Worm (Caenorhabditis elegans): ENCODE results near the gene srpa-68.

Gene srpa-68

DNA sequence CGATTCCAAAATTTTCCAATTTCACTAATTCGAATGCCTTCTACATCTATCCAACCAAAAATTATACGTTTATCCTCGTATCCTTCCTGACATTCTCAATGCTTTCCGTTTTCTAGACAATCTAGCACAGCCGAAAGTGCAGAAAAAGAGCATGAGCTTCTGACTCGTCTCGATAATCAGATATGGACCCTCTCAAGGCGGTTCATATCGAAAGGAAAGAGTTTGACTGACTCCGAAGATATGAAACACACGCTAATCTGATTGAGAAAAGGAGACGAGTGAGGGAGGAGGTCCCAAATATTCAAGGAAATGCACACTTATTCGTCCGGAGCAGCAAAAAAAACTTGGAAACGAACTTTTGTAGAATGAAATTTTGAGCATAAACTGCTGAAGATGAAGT lies 37.7 kb upstream of the srpa-68 start:
- TF ChIP-seq lin-40 (tag; optimal IDR thresholded peaks at IDR 0.05) (no peak), lag-1 (GFP tag; IDR thresholded peaks at IDR 0.05) (no peak), F49E8.2 (tag; optimal IDR thresholded peaks at IDR 0.05; ENCODE audit: insufficient read depth) (no peak), pbrm-1 (GFP tag; IDR thresholded peaks at IDR 0.05) (no peak), Y79H2A.3 (GFP tag; conservative IDR thresholded peaks at IDR 0.05) (no peak), zfh-2 (GFP tag; conservative IDR thresholded peaks at IDR 0.05) (no peak), egrh-3 (GFP tag; IDR thresholded peaks at IDR 0.05) (no peak), bed-1 (GFP tag; IDR thresholded peaks at IDR 0.05) (no peak), snpc-3.4 (tag; optimal IDR thresholded peaks at IDR 0.05) (no peak), F10E7.11 (tag; optimal IDR thresholded peaks at IDR 0.05) (no peak), Y95B8A.8 (GFP tag; IDR thresholded peaks at IDR 0.05) (no peak), B0035.1 (tag; optimal IDR thresholded peaks at IDR 0.05) (no peak), efl-1 (GFP tag; optimal IDR thresholded peaks at IDR 0.05) (no peak), nhr-27 (tag; optimal IDR thresholded peaks at IDR 0.05) (no peak), mxl-1 (tag; optimal IDR thresholded peaks at IDR 0.05) (no peak), let-526 (GFP tag; IDR thresholded peaks at IDR 0.05) (no peak), ztf-25 (GFP tag; IDR thresholded peaks at IDR 0.05) (no peak)

DNA sequence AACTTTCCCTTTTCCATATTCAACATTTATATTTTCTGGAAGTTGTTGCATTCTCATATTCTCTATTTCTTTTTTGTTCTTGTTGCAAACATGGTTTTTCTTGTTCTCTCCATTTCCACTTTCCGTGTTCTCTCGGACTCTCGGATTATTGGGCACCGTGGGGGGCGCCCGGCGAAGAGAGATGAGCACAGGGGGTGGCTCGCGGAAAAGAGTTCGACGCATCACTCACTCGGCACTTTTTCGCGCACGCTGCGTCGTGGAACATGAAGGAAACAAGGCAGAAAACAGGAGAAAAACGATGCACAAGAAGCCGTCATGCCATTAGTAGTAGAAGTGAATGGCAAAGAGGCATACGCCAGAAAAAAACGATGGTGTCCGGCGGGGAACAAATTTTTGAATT lies 35.2 kb upstream of the srpa-68 start:
- TF ChIP-seq dpff-1 (tag; optimal IDR thresholded peaks at IDR 0.05) (no peak), Y67H2A.10 (GFP tag; conservative IDR thresholded peaks at IDR 0.05) (no peak), ceh-91 (GFP tag; IDR thresholded peaks at IDR 0.05) (no peak), let-526 (GFP tag; IDR thresholded peaks at IDR 0.05) (no peak), ztf-3 (GFP tag; optimal IDR thresholded peaks at IDR 0.05) (no peak), tbx-9 (tag; optimal IDR thresholded peaks at IDR 0.05; ENCODE audit: borderline replicate concordance) (no peak), ama-1 (optimal IDR thresholded peaks at IDR 0.05) (no peak), ama-1 (GFP tag; optimal IDR thresholded peaks at IDR 0.05) (no peak), hlh-26 (GFP tag; conservative IDR thresholded peaks at IDR 0.05) (no peak)

DNA sequence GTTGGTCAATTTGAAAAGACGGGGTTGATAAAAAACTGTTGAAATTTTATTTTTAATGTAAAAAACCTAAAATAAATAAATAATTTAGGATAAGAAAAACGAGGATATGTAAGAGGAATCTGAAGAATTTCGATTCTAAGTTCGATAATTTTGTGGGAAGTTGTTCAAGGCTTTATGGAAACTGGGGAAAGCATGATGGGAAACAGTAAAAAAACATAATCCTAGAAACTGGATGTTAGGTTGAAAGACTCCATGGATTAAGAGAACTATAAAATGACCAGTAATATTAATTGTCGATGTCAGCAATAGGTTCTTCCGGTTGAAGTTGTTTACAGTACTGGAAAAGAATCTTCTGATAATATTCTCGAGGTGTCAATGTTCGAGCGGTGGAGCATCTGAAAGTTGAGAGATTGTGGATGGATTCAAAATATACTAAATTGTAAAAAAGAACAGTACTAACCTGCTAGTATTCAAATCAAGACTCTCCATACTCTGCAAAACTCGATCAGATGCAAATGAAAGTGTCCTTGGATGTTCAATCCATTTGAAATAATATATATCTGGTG lies 28.9 kb upstream of the srpa-68 start:
- TF ChIP-seq K12H6.12 (tag; optimal IDR thresholded peaks at IDR 0.05), result no peak
- TF ChIP-seq cebp-1 (GFP tag; IDR thresholded peaks at IDR 0.05), result no peak
- TF ChIP-seq cebp-1 (tag; optimal IDR thresholded peaks at IDR 0.05), result peak; percentile 21
- peak; percentile 57 for TF ChIP-seq dpff-1 (tag; optimal IDR thresholded peaks at IDR 0.05)
- peak; percentile 20 for TF ChIP-seq F52B5.7 (tag; optimal IDR thresholded peaks at IDR 0.05)
- peak; percentile 4 for TF ChIP-seq ztf-18 (tag; optimal IDR thresholded peaks at IDR 0.05)
- 0 out of 2 replicates have a peak, but pooled peaks have one; percentile 17 for TF ChIP-seq attf-3 (GFP tag; conservative IDR thresholded peaks at IDR 0.05)
- peak; percentile 12 for TF ChIP-seq zim-3 (tag; optimal IDR thresholded peaks at IDR 0.05)
- peak; percentile 37 for TF ChIP-seq ztf-3 (GFP tag; optimal IDR thresholded peaks at IDR 0.05)
- TF ChIP-seq tbp1 (GFP tag; optimal IDR thresholded peaks at IDR 0.05), result no peak
- no peak for TF ChIP-seq snpc-4 (GFP tag; optimal IDR thresholded peaks at IDR 0.05)
- TF ChIP-seq snpc-4 (tag; optimal IDR thresholded peaks at IDR 0.05), result peak in 1 of 4 experiments; percentile 24
- peak; percentile 37 for TF ChIP-seq snpc-3.4 (tag; optimal IDR thresholded peaks at IDR 0.05)
- no peak for TF ChIP-seq aptf-3 (GFP tag; IDR thresholded peaks at IDR 0.05)
- TF ChIP-seq Y67H2A.10 (GFP tag; conservative IDR thresholded peaks at IDR 0.05), result no peak
- TF ChIP-seq ZK185.1 (tag; optimal IDR thresholded peaks at IDR 0.05; ENCODE audit: poor library complexity, severe bottlenecking), result peak; percentile 16
- TF ChIP-seq D2030.7 (GFP tag; IDR thresholded peaks at IDR 0.05), result no peak
- no peak for TF ChIP-seq ama-1 (optimal IDR thresholded peaks at IDR 0.05)
- no peak for TF ChIP-seq ama-1 (GFP tag; optimal IDR thresholded peaks at IDR 0.05)
- peak; percentile 42 for TF ChIP-seq F10E7.11 (tag; optimal IDR thresholded peaks at IDR 0.05)
- peak; percentile 8 for TF ChIP-seq F49E8.2 (tag; optimal IDR thresholded peaks at IDR 0.05; ENCODE audit: insufficient read depth)
- no peak for TF ChIP-seq ceh-79 (tag; optimal IDR thresholded peaks at IDR 0.05)
- peak; percentile 7 for TF ChIP-seq B0261.1 (tag; optimal IDR thresholded peaks at IDR 0.05)
- TF ChIP-seq madf-6 (GFP tag; IDR thresholded peaks at IDR 0.05), result peak; percentile 56
- no peak for TF ChIP-seq dpl-1 (GFP tag; optimal IDR thresholded peaks at IDR 0.05)
- peak; percentile 25 for TF ChIP-seq repo-1 (tag; optimal IDR thresholded peaks at IDR 0.05)
- TF ChIP-seq F55B11.4 (tag; optimal IDR thresholded peaks at IDR 0.05; ENCODE audit: borderline replicate concordance, insufficient read depth), result no peak
- peak; percentile 9 for TF ChIP-seq snpc-1.3 (tag; optimal IDR thresholded peaks at IDR 0.05; ENCODE audit: insufficient read depth)

All from whole organism, young adult.